Fruit fly (Drosophila melanogaster): ENCODE measurements around the gene LManI.

DNA sequence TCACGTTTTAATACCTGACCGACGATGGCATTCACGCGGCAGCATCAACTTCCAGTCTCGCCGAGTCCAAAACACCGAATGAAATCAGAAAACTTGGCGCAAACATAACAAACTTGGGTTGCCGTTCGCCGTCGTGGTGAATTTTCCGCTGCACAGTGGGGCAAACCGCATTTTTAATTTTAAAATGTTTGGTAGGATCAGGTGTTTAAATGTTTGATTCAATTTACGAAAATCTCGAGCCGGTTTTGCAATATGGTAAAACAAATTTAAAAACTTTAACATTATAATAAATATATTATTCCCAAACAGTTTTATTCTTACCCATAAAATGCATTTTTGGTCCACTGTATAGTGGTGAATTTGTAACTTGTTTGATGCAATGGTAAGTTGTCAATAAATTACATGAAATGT is 17.2 kb upstream of the LManI start, which contains the start of gene RluA-1:
- TF ChIP-seq spab (GFP tag; optimal IDR thresholded peaks at IDR 0.05) = peak; percentile 96
- TF ChIP-seq Smox (GFP tag; optimal IDR thresholded peaks at IDR 0.05) = peak; percentile 93
- TF ChIP-seq net (GFP tag; optimal IDR thresholded peaks at IDR 0.05) = peak; percentile 98
- peak; percentile 95 for TF ChIP-seq CG6163 (GFP tag; IDR thresholded peaks at IDR 0.05)
- TF ChIP-seq CG11762 (GFP tag; optimal IDR thresholded peaks at IDR 0.05; ENCODE audit: insufficient read depth) = peak; percentile 97
- TF ChIP-seq Hr38 (GFP tag; optimal IDR thresholded peaks at IDR 0.05) = peak; percentile 33
- TF ChIP-seq CG8319 (GFP tag; optimal IDR thresholded peaks at IDR 0.05) = peak; percentile 95
- TF ChIP-seq CG6854 (GFP tag; optimal IDR thresholded peaks at IDR 0.05) = peak; percentile 79
- peak; percentile 94 for TF ChIP-seq CG6808 (GFP tag; optimal IDR thresholded peaks at IDR 0.05)
- TF ChIP-seq CG6792 (GFP tag; optimal IDR thresholded peaks at IDR 0.05) = peak; percentile 95
- peak; percentile 98 for TF ChIP-seq Ets96B (tag; optimal IDR thresholded peaks at IDR 0.05)

Measured in whole organism, prepupa.